Worm (Caenorhabditis elegans) whole organism, midembryonic: ENCODE results near the gene srw-91.

Source experiments
- T22C8.4 ChIP-seq: fragments of 200-800 bp; sonication (Bioruptor generic); IDR thresholded peaks from 2 replicates; pipeline ENCODE4 v1.3.6; 2022; ENCODE audit warnings: missing genetic modification characterization, missing compliant biosample characterization
- flt-1 ChIP-seq: fragments of 200-800 bp; sonication (Bioruptor generic); IDR thresholded peaks from 2 replicates; pipeline ENCODE4 v1.3.6; 2022; ENCODE audit warnings: missing genetic modification characterization, missing compliant biosample characterization
- tab-1 ChIP-seq: fragments of 200-800 bp; sonication (Bioruptor generic); IDR thresholded peaks from 2 replicates; pipeline ENCODE4 v1.3.6; 2022; ENCODE audit warnings: missing genetic modification characterization, missing compliant biosample characterization
- ztf-29 ChIP-seq: fragments of 200-800 bp; sonication (Bioruptor generic); IDR thresholded peaks from 2 replicates; pipeline ENCODE4 v1.3.6; 2022; ENCODE audit warnings: missing genetic modification reagents, missing genetic modification characterization, missing compliant biosample characterization

- TF ChIP-seq flt-1 (GFP tag; lab: Robert Waterston, UW) (no peak), T22C8.4 (GFP tag; lab: Robert Waterston, UW) (no peak), tab-1 (no peak), ztf-29 (GFP tag; lab: Robert Waterston, UW) (no peak)
Measured at ce11 chrV:1666904-1667303, 13.8 kb downstream of the srw-91 start, which contains the start of gene K04F1.8.
